Fruit fly (Drosophila melanogaster): Measurements from ENCODE around the gene CG32683.
A peak's percentile ranks its signal among the peaks of the same experiment; 100 is the strongest.

Gene CG32683

dm6 chrX:10460506-10461114 is 5.9 kb upstream of the CG32683 start, which contains the start of gene Neb-cGP (continued):
- TF ChIP-seq CG9609 (GFP tag; optimal IDR thresholded peaks at IDR 0.05) (peak; percentile 59), esg (GFP tag; conservative IDR thresholded peaks at IDR 0.05) (no peak), CG33213 (GFP tag; optimal IDR thresholded peaks at IDR 0.05) (peak; percentile 66), ap (GFP tag; IDR thresholded peaks at IDR 0.05) (no peak), lola (GFP tag; optimal IDR thresholded peaks at IDR 0.05) (no peak), CG10267 (tag; optimal IDR thresholded peaks at IDR 0.05) (peak; percentile 99), CG17186 (GFP tag; optimal IDR thresholded peaks at IDR 0.05) (peak; percentile 58), bbx (GFP tag; IDR thresholded peaks at IDR 0.05; ENCODE audit: partially characterized antibody) (peak; percentile 96), fd102C (GFP tag; optimal IDR thresholded peaks at IDR 0.05) (no peak), CG12942 (GFP tag; optimal IDR thresholded peaks at IDR 0.05) (peak; percentile 52), NK7.1 (GFP tag; optimal IDR thresholded peaks at IDR 0.05) (no peak), Ets65A (GFP tag) (peak; percentile 96), NC2α (GFP tag; optimal IDR thresholded peaks at IDR 0.05) (no peak), BEAF-32 (GFP tag; optimal IDR thresholded peaks at IDR 0.05) (peak; percentile 92), crol (GFP tag; IDR thresholded peaks at IDR 0.05) (no peak), ash1 (GFP tag; optimal IDR thresholded peaks at IDR 0.05) (no peak), tin (GFP tag; optimal IDR thresholded peaks at IDR 0.05) (peak; percentile 64), CG8290 (GFP tag; optimal IDR thresholded peaks at IDR 0.05) (peak; percentile 65), CG8290 (tag; optimal IDR thresholded peaks at IDR 0.05) (peak in 1 of 2 experiments; percentile 94), CG10979 (tag; optimal IDR thresholded peaks at IDR 0.05) (peak; percentile 42), nerfin-1 (tag; optimal IDR thresholded peaks at IDR 0.05) (peak; percentile 10), CG8924 (tag; optimal IDR thresholded peaks at IDR 0.05) (peak; percentile 45), lab (GFP tag; optimal IDR thresholded peaks at IDR 0.05) (peak; percentile 83), CG6272 (GFP tag; IDR thresholded peaks at IDR 0.05) (no peak), Dp (GFP tag; optimal IDR thresholded peaks at IDR 0.05) (peak; percentile 97), CG17328 (GFP tag; IDR thresholded peaks at IDR 0.05) (peak; percentile 49; the same call in 1 of the 2 replicates), Pdp1 (GFP tag; optimal IDR thresholded peaks at IDR 0.05) (peak; percentile 31 to 99), CG7987 (GFP tag; optimal IDR thresholded peaks at IDR 0.05) (peak; percentile 59), Atf-2 (GFP tag; optimal IDR thresholded peaks at IDR 0.05) (no peak), Scr (GFP tag; IDR thresholded peaks at IDR 0.05; ENCODE audit: partially characterized antibody) (peak; percentile 90), sens (GFP tag) (peak; percentile 86), CG30431 (GFP tag; optimal IDR thresholded peaks at IDR 0.05) (peak; percentile 35), Six4 (GFP tag; optimal IDR thresholded peaks at IDR 0.05) (peak; percentile 38), ro (GFP tag; IDR thresholded peaks at IDR 0.05) (no peak), Mad (GFP tag; optimal IDR thresholded peaks at IDR 0.05) (peak; percentile 65), da (GFP tag; optimal IDR thresholded peaks at IDR 0.05) (no peak), CG10543 (GFP tag; optimal IDR thresholded peaks at IDR 0.05) (peak; percentile 69), CG2116 (GFP tag; optimal IDR thresholded peaks at IDR 0.05) (peak; percentile 88), CG14441 (GFP tag; IDR thresholded peaks at IDR 0.05) (0 out of 2 replicates have a peak, but pooled peaks have one; percentile 7), Hr78 (GFP tag; optimal IDR thresholded peaks at IDR 0.05) (no peak), Hand (GFP tag; optimal IDR thresholded peaks at IDR 0.05) (no peak), CG32767 (GFP tag; IDR thresholded peaks at IDR 0.05) (no peak), org-1 (GFP tag; optimal IDR thresholded peaks at IDR 0.05) (no peak), crp (GFP tag; optimal IDR thresholded peaks at IDR 0.05) (peak in 1 of 2 experiments; percentile 87), CG12769 (tag; optimal IDR thresholded peaks at IDR 0.05) (no peak), lilli (GFP tag; optimal IDR thresholded peaks at IDR 0.05) (peak; percentile 77), Hmr (GFP tag; optimal IDR thresholded peaks at IDR 0.05) (peak; percentile 79), seq (GFP tag; IDR thresholded peaks at IDR 0.05) (no peak), bsh (GFP tag; optimal IDR thresholded peaks at IDR 0.05) (no peak)

Data from whole organism, embryonic.